Worm (Caenorhabditis elegans) whole organism, L3 larva: Measurements from ENCODE around the gene C06C3.7.

Experiments used
- ZK546.5 ChIP-seq: sonication (generic microtip); optimal IDR thresholded peaks from 2 replicates; lab custom pipeline; 2017; ENCODE audit warnings: missing biosample characterization, missing genetic modification characterization
- ama-1 ChIP-seq: fragments of 150-350 bp; optimal IDR thresholded peaks from 2 replicates; lab custom pipeline; 2018
- ceh-28 ChIP-seq: fragments of 150-350 bp; optimal IDR thresholded peaks from 2 replicates; lab custom pipeline; 2014; ENCODE audit warnings: missing biosample characterization, missing genetic modification reagents, missing genetic modification characterization
- ceh-82 ChIP-seq: fragments of 150-350 bp; optimal IDR thresholded peaks from 2 replicates; lab custom pipeline; 2014; ENCODE audit warnings: missing biosample characterization, missing genetic modification characterization
- ceh-9 ChIP-seq: sonication (generic microtip); optimal IDR thresholded peaks from 2 replicates; lab custom pipeline; 2018; ENCODE audit warnings: missing biosample characterization, missing genetic modification characterization
- daf-12 ChIP-seq: fragments of 150-350 bp; optimal IDR thresholded peaks from 2 replicates; lab custom pipeline; 2014; ENCODE audit warnings: missing biosample characterization, missing genetic modification reagents, missing genetic modification characterization
- egl-27 ChIP-seq: sonication (generic microtip); optimal IDR thresholded peaks from 4 replicates; lab custom pipeline; 2017; ENCODE audit warnings: missing biosample characterization, missing genetic modification reagents, missing genetic modification characterization
- egl-5 ChIP-seq: fragments of 150-350 bp; optimal IDR thresholded peaks from 2 replicates; lab custom pipeline; 2017; ENCODE audit warnings: missing biosample characterization, missing genetic modification reagents, missing genetic modification characterization, inconsistent platforms
- elt-1 ChIP-seq: fragments of 150-350 bp; optimal IDR thresholded peaks from 2 replicates; lab custom pipeline; 2014; ENCODE audit warnings: missing biosample characterization, missing genetic modification characterization
- elt-2 ChIP-seq: sonication (generic microtip); optimal IDR thresholded peaks from 2 replicates; lab custom pipeline; 2016; ENCODE audit warnings: missing genetic modification reagents, mild to moderate bottlenecking, missing genetic modification characterization, missing compliant biosample characterization
- elt-3 ChIP-seq, 3 experiments: fragments of 150-350 bp in 1 of 3; sonication (generic microtip) in 2 of 3; optimal IDR thresholded peaks; 2 replicates in 2 of 3; 4 replicates in 1 of 3; lab custom pipeline; 2014 to 2017; ENCODE audit warnings: missing biosample characterization in 3 of 3, missing genetic modification characterization in 3 of 3
- eor-1 ChIP-seq, 2 experiments: fragments of 150-350 bp; optimal IDR thresholded peaks; 2 replicates each; lab custom pipeline; 2014 to 2018; ENCODE audit warnings: missing biosample characterization in 2 of 2, missing genetic modification characterization in 2 of 2
- fkh-10 ChIP-seq: sonication (generic microtip); optimal IDR thresholded peaks from 2 replicates; lab custom pipeline; 2017; ENCODE audit warnings: missing biosample characterization, missing genetic modification reagents, missing genetic modification characterization
- fkh-2 ChIP-seq: fragments of 150-350 bp; optimal IDR thresholded peaks from 2 replicates; lab custom pipeline; 2014; ENCODE audit warnings: missing biosample characterization, missing genetic modification reagents, missing genetic modification characterization
- jun-1 ChIP-seq: fragments of 150-350 bp; optimal IDR thresholded peaks from 2 replicates; lab custom pipeline; 2014; ENCODE audit warnings: missing biosample characterization, missing genetic modification reagents, missing genetic modification characterization
- lin-15B ChIP-seq: fragments of 150-350 bp; optimal IDR thresholded peaks from 2 replicates; lab custom pipeline; 2014; ENCODE audit warnings: missing biosample characterization, missing genetic modification characterization
- lin-39 ChIP-seq: fragments of 150-350 bp; optimal IDR thresholded peaks from 2 replicates; lab custom pipeline; 2018; ENCODE audit warnings: missing biosample characterization, missing genetic modification reagents, missing genetic modification characterization
- lsy-12 ChIP-seq: sonication (generic microtip); optimal IDR thresholded peaks from 2 replicates; lab custom pipeline; 2016; ENCODE audit warnings: mild to moderate bottlenecking, missing genetic modification characterization, missing compliant biosample characterization
- mdl-1 ChIP-seq: fragments of 150-350 bp; optimal IDR thresholded peaks from 2 replicates; lab custom pipeline; 2014; ENCODE audit warnings: missing biosample characterization, missing genetic modification characterization
- mml-1 ChIP-seq: fragments of 150-350 bp; sonication (generic microtip); optimal IDR thresholded peaks from 3 replicates; lab custom pipeline; 2014; ENCODE audit warnings: missing biosample characterization, missing genetic modification characterization
- nfya-1 ChIP-seq: sonication (generic microtip); optimal IDR thresholded peaks from 2 replicates; lab custom pipeline; 2017; ENCODE audit warnings: missing genetic modification characterization, mild to moderate bottlenecking, missing compliant biosample characterization, antibody characterized with exemption, moderate library complexity; ENCODE audit not compliant: insufficient read depth
- nhr-11 ChIP-seq: fragments of 150-350 bp; optimal IDR thresholded peaks from 2 replicates; lab custom pipeline; 2014; ENCODE audit warnings: missing biosample characterization, missing genetic modification characterization
- nhr-12 ChIP-seq: fragments of 150-350 bp; optimal IDR thresholded peaks from 2 replicates; lab custom pipeline; 2014; ENCODE audit warnings: missing biosample characterization, missing genetic modification characterization
- nhr-237 ChIP-seq: fragments of 150-350 bp; optimal IDR thresholded peaks from 2 replicates; lab custom pipeline; 2014; ENCODE audit warnings: missing biosample characterization, missing genetic modification characterization
- nhr-28 ChIP-seq: fragments of 150-350 bp; optimal IDR thresholded peaks from 2 replicates; lab custom pipeline; 2014; ENCODE audit warnings: missing biosample characterization, missing genetic modification characterization
- nhr-43 ChIP-seq: sonication (generic microtip); optimal IDR thresholded peaks from 2 replicates; lab custom pipeline; 2016; ENCODE audit warnings: mild to moderate bottlenecking, missing genetic modification characterization, missing compliant biosample characterization; ENCODE audit not compliant: poor library complexity, severe bottlenecking
- nhr-67 ChIP-seq: fragments of 150-350 bp; optimal IDR thresholded peaks from 2 replicates; lab custom pipeline; 2014; ENCODE audit warnings: missing biosample characterization, missing genetic modification characterization
- nhr-76 ChIP-seq: fragments of 150-350 bp; sonication (generic microtip); optimal IDR thresholded peaks from 5 replicates; lab custom pipeline; 2014; ENCODE audit warnings: missing biosample characterization, missing genetic modification characterization
- pha-4 ChIP-seq: fragments of 150-350 bp; optimal IDR thresholded peaks from 2 replicates; lab custom pipeline; 2014; ENCODE audit warnings: missing biosample characterization, missing genetic modification reagents, missing genetic modification characterization
- pqm-1 ChIP-seq: fragments of 150-350 bp; optimal IDR thresholded peaks from 2 replicates; lab custom pipeline; 2017; ENCODE audit warnings: missing biosample characterization, missing genetic modification characterization, inconsistent platforms
- skn-1 ChIP-seq: fragments of 150-350 bp; optimal IDR thresholded peaks from 2 replicates; lab custom pipeline; 2014; ENCODE audit warnings: missing biosample characterization, missing genetic modification characterization
- unc-39 ChIP-seq: sonication (generic microtip); optimal IDR thresholded peaks from 4 replicates; lab custom pipeline; 2017; ENCODE audit warnings: missing biosample characterization, missing genetic modification characterization
- unc-62 ChIP-seq: fragments of 150-350 bp; sonication (generic microtip); optimal IDR thresholded peaks from 4 replicates; lab custom pipeline; 2014; ENCODE audit warnings: missing biosample characterization, missing genetic modification reagents, missing genetic modification characterization
- zag-1 ChIP-seq: fragments of 150-350 bp; optimal IDR thresholded peaks from 2 replicates; lab custom pipeline; 2014; ENCODE audit warnings: missing biosample characterization, missing genetic modification characterization
- ztf-11 ChIP-seq: fragments of 150-350 bp; optimal IDR thresholded peaks from 2 replicates; lab custom pipeline; 2014; ENCODE audit warnings: missing biosample characterization, missing genetic modification characterization
- ztf-4 ChIP-seq: fragments of 150-350 bp; optimal IDR thresholded peaks from 2 replicates; lab custom pipeline; 2014; ENCODE audit warnings: missing biosample characterization, missing genetic modification characterization

Gene C06C3.7

DNA sequence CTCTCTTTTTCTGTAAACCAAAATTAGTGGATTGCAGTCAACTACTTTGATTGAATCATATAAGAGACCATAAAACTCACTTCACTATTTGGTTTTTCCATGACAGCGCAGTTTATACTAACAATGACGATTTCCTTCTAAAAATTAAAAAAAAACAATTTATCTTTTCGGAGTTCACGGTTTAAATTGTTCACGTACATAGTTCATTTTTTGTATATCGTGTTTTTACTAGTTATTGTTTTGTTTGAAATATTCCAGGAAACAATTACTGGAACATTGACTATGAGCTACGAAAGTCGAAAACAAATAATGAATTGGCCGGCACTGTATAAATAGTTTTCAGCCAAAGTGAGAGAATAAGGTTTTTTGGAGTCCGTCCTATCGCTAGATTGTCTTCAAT lies 7.4 kb downstream of the C06C3.7 start, which contains the start of gene lido-17:
TSS of gene lido-17 (minus strand) at position 101 of the 400 bp plus-strand sequence.
- TF ChIP-seq nhr-237 (tag; lab: Kevin White, UChicago) (no peak), fkh-2 (tag; lab: Kevin White, UChicago) (no peak), unc-62 (GFP tag; lab: Kevin White, UChicago) (no peak), jun-1 (tag; lab: Kevin White, UChicago) (no peak), nhr-28 (tag; lab: Kevin White, UChicago) (no peak), nhr-43 (tag; lab: Kevin White, UChicago) (no peak), ceh-9 (tag; lab: Kevin White, UChicago) (no peak), nhr-11 (tag; lab: Kevin White, UChicago) (no peak), ceh-82 (tag; lab: Kevin White, UChicago) (no peak), elt-2 (tag; lab: Kevin White, UChicago) (no peak), ztf-11 (tag; lab: Kevin White, UChicago) (no peak), lin-15B (tag; lab: Kevin White, UChicago) (no peak), skn-1 (tag; lab: Kevin White, UChicago) (no peak)

DNA sequence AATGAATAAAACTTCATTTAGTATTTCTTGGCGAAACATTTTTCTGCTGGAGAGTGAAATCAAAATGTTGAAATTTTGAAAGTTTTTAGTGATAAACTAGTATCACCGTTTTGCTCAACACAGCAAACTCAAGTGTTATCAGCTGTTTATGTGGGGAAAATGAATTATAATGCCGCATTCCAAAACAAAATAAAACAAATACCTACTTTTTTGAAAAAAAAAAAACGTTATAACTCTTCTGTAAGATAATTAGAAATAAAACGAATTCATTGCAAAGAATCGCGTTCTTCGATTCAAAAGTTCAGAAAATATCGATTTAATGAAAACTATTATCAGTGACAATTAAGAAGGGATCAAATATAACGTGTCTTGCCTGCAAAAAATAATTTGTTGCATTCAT lies 12.2 kb downstream of the C06C3.7 start, which contains the start of gene Y51B9A.9:
TSS of gene Y51B9A.9 (minus strand) at position 101 of the 400 bp plus-strand sequence.
- TF ChIP-seq nhr-43 (tag; lab: Kevin White, UChicago), result no peak
- no peak for TF ChIP-seq mdl-1
- TF ChIP-seq elt-2 (tag; lab: Kevin White, UChicago), result peak; percentile 22
- no peak for TF ChIP-seq pqm-1 (tag; lab: Kevin White, UChicago)
- no peak for TF ChIP-seq nfya-1 (tag; lab: Kevin White, UChicago)
- TF ChIP-seq lin-39 (tag; lab: Kevin White, UChicago), result no peak

DNA sequence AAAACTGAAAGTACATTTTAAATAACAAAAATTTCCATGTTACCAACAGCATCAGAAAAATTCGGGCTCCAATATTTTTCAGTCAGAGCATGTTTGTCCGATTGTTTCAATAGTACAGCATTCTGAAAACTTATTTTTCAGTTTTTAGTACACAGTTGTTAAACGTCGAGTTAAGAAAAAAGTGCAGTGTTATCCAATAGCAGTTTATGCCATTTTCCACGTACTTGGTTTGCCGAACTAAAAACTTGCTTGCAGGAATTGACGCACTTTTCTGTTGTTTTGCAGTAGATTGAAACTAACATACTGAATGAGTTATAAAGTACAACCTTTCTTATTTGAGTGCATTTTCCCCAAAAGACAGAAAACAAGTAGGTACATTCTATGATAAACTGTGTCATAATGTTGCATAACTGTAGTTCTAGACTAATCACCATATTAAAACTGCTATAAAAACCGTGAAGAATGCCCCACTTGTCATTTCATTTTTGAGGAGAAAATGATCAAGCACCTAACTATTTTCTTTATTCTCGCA lies 13.1 kb downstream of the C06C3.7 start, which contains the start of the genes Y51B9A.14 and Y51B9A.8:
TSS of gene Y51B9A.14 (minus strand) at position 101 of the 532 bp plus-strand sequence.
TSS of gene Y51B9A.8 (plus strand) at position 482 of the 532 bp plus-strand sequence.
- TF ChIP-seq ceh-82 (tag; lab: Kevin White, UChicago) (no peak), egl-5 (tag; lab: Kevin White, UChicago) (no peak), ama-1 (lab: Kevin White, UChicago) (no peak), unc-62 (GFP tag; lab: Kevin White, UChicago) (no peak), nhr-76 (no peak), eor-1 (tag; optimal IDR thresholded peaks at IDR 0.05; lab: Kevin White, UChicago) (no peak), zag-1 (tag; lab: Kevin White, UChicago) (no peak), fkh-2 (tag; lab: Kevin White, UChicago) (no peak), ceh-28 (no peak), elt-1 (tag; lab: Kevin White, UChicago) (no peak)

- TF ChIP-seq unc-62 (GFP tag; lab: Kevin White, UChicago) (no peak), nhr-76 (no peak), elt-1 (tag; lab: Kevin White, UChicago) (no peak), skn-1 (tag; lab: Kevin White, UChicago) (no peak), fkh-2 (tag; lab: Kevin White, UChicago) (no peak), ceh-9 (tag; lab: Kevin White, UChicago) (no peak), elt-2 (tag; lab: Kevin White, UChicago) (no peak), nhr-67 (tag; lab: Kevin White, UChicago) (no peak), nhr-28 (tag; lab: Kevin White, UChicago) (no peak), fkh-10 (GFP tag; lab: Kevin White, UChicago) (no peak), mdl-1 (no peak), ZK546.5 (tag; lab: Kevin White, UChicago) (no peak), nhr-43 (tag; lab: Kevin White, UChicago) (no peak), pha-4 (tag; lab: Kevin White, UChicago) (no peak)
Measured at ce11 chrII:9399746-9400145, 14.4 kb downstream of the C06C3.7 start, which contains the start of gene Y51B9A.7. Gene Y51B9A.7, plus strand, starts transcription at chrII:9400046.

ce11 chrII:9403087-9403486 lies 17.7 kb downstream of the C06C3.7 start, which contains the start of gene Y51B9A.6:
Gene Y51B9A.6, minus strand, starts transcription at chrII:9403187.
- TF ChIP-seq nhr-12 (tag; lab: Kevin White, UChicago) (no peak), unc-39 (tag; lab: Kevin White, UChicago) (no peak), egl-27 (tag; lab: Kevin White, UChicago) (no peak), elt-2 (tag; lab: Kevin White, UChicago) (no peak), lsy-12 (tag; lab: Kevin White, UChicago) (no peak), skn-1 (tag; lab: Kevin White, UChicago) (no peak), daf-12 (tag; lab: Kevin White, UChicago) (no peak), pqm-1 (tag; lab: Kevin White, UChicago) (no peak), elt-3 (tag; optimal IDR thresholded peaks at IDR 0.05; lab: Kevin White, UChicago) (no peak), pha-4 (tag; lab: Kevin White, UChicago) (no peak), egl-5 (tag; lab: Kevin White, UChicago) (no peak), ztf-4 (no peak), mml-1 (tag; lab: Kevin White, UChicago) (no peak), ceh-28 (no peak)
